Worm (Caenorhabditis elegans) whole organism, mixed stage, embryonic: ENCODE data around the gene B0393.4.

ENCODE experiments used
- M03D4.4 ChIP-seq: sonication (generic microtip); optimal IDR thresholded peaks from 2 replicates; lab custom pipeline; 2017; ENCODE audit warnings: mild to moderate bottlenecking, missing genetic modification characterization, missing compliant biosample characterization
- bed-3 ChIP-seq: fragments of 200-800 bp; sonication (Bioruptor generic); optimal IDR thresholded peaks from 3 replicates; lab custom pipeline; 2018; ENCODE audit warnings: mild to moderate bottlenecking, missing genetic modification characterization, moderate library complexity, missing compliant biosample characterization
- blmp-1 ChIP-seq: fragments of 150-350 bp; optimal IDR thresholded peaks from 2 replicates; lab custom pipeline; 2014; ENCODE audit warnings: missing biosample characterization, missing genetic modification characterization
- ceh-43 ChIP-seq: fragments of 200-800 bp; sonication (Bioruptor generic); optimal IDR thresholded peaks from 2 replicates; lab custom pipeline; 2018; ENCODE audit warnings: mild to moderate bottlenecking, missing genetic modification characterization, moderate library complexity, missing compliant biosample characterization
- ceh-83 ChIP-seq: fragments of 200-800 bp; sonication (Bioruptor generic); optimal IDR thresholded peaks from 2 replicates; lab custom pipeline; 2018; ENCODE audit warnings: mild to moderate bottlenecking, missing genetic modification characterization, missing compliant biosample characterization
- ces-1 ChIP-seq: fragments of 150-350 bp; optimal IDR thresholded peaks from 2 replicates; lab custom pipeline; 2014; ENCODE audit warnings: missing biosample characterization, missing genetic modification reagents, missing genetic modification characterization
- drap-1 ChIP-seq: fragments of 200-800 bp; sonication (Bioruptor generic); optimal IDR thresholded peaks from 3 replicates; lab custom pipeline; 2018; ENCODE audit warnings: mild to moderate bottlenecking, missing genetic modification characterization, missing compliant biosample characterization
- elt-1 ChIP-seq: sonication (generic microtip); optimal IDR thresholded peaks from 2 replicates; lab custom pipeline; 2017; ENCODE audit warnings: missing genetic modification characterization, mild to moderate bottlenecking, missing compliant biosample characterization, antibody characterized with exemption, moderate library complexity, borderline replicate concordance; ENCODE audit not compliant: insufficient read depth
- elt-3 ChIP-seq: fragments of 150-350 bp; optimal IDR thresholded peaks from 2 replicates; lab custom pipeline; 2014; ENCODE audit warnings: missing biosample characterization, missing genetic modification characterization
- flh-1 ChIP-seq: fragments of 200-800 bp; sonication (Bioruptor generic); optimal IDR thresholded peaks from 2 replicates; lab custom pipeline; 2018; ENCODE audit warnings: mild to moderate bottlenecking, missing genetic modification characterization, moderate library complexity, missing compliant biosample characterization
- ham-2 ChIP-seq: fragments of 200-800 bp; sonication (Bioruptor generic); optimal IDR thresholded peaks from 2 replicates; lab custom pipeline; 2018; ENCODE audit warnings: mild to moderate bottlenecking, missing genetic modification characterization, missing compliant biosample characterization
- lin-13 ChIP-seq: fragments of 150-350 bp; optimal IDR thresholded peaks from 2 replicates; lab custom pipeline; 2014; ENCODE audit warnings: missing biosample characterization, missing genetic modification characterization
- lsy-2 ChIP-seq: fragments of 150-350 bp; optimal IDR thresholded peaks from 2 replicates; lab custom pipeline; 2014; ENCODE audit warnings: missing biosample characterization, missing genetic modification characterization
- mab-5 ChIP-seq: fragments of 150-350 bp; optimal IDR thresholded peaks from 2 replicates; lab custom pipeline; 2014; ENCODE audit warnings: missing biosample characterization, missing genetic modification characterization
- mep-1 ChIP-seq: fragments of 150-350 bp; optimal IDR thresholded peaks from 2 replicates; lab custom pipeline; 2017; ENCODE audit warnings: missing biosample characterization, missing genetic modification reagents, missing genetic modification characterization, inconsistent platforms
- mls-2 ChIP-seq: sonication (generic microtip); optimal IDR thresholded peaks from 2 replicates; lab custom pipeline; 2016; ENCODE audit warnings: mild to moderate bottlenecking, missing genetic modification characterization, moderate library complexity, missing compliant biosample characterization
- nhr-12 ChIP-seq: fragments of 150-350 bp; optimal IDR thresholded peaks from 2 replicates; lab custom pipeline; 2014; ENCODE audit warnings: missing biosample characterization, missing genetic modification characterization
- nhr-2 ChIP-seq: fragments of 150-350 bp; optimal IDR thresholded peaks from 2 replicates; lab custom pipeline; 2014; ENCODE audit warnings: missing biosample characterization, missing genetic modification characterization
- nhr-28 ChIP-seq: fragments of 150-350 bp; optimal IDR thresholded peaks from 2 replicates; lab custom pipeline; 2014; ENCODE audit warnings: missing biosample characterization, missing genetic modification characterization
- nhr-76 ChIP-seq: sonication (generic microtip); optimal IDR thresholded peaks from 2 replicates; lab custom pipeline; 2017; ENCODE audit warnings: missing biosample characterization, missing genetic modification characterization
- sem-2 ChIP-seq: fragments of 200-800 bp; sonication (Bioruptor generic); optimal IDR thresholded peaks from 2 replicates; lab custom pipeline; 2018; ENCODE audit warnings: mild to moderate bottlenecking, missing genetic modification characterization, missing compliant biosample characterization
- snpc-4 ChIP-seq: fragments of 150-350 bp; optimal IDR thresholded peaks from 2 replicates; lab custom pipeline; 2014; ENCODE audit warnings: missing biosample characterization, missing genetic modification characterization
- sptf-1 ChIP-seq: sonication (generic microtip); optimal IDR thresholded peaks from 2 replicates; lab custom pipeline; 2017; ENCODE audit warnings: mild to moderate bottlenecking, missing genetic modification characterization, moderate library complexity, missing compliant biosample characterization
- tbx-8 ChIP-seq: fragments of 200-800 bp; sonication (Bioruptor generic); optimal IDR thresholded peaks from 2 replicates; lab custom pipeline; 2018; ENCODE audit warnings: mild to moderate bottlenecking, missing genetic modification characterization, moderate library complexity, missing compliant biosample characterization
- unc-120 ChIP-seq: sonication (generic microtip); optimal IDR thresholded peaks from 2 replicates; lab custom pipeline; 2017; ENCODE audit warnings: missing genetic modification characterization, missing compliant biosample characterization; ENCODE audit not compliant: poor library complexity, severe bottlenecking
- unc-39 ChIP-seq: fragments of 150-350 bp; optimal IDR thresholded peaks from 2 replicates; lab custom pipeline; 2014; ENCODE audit warnings: missing biosample characterization, missing genetic modification characterization
- zip-8 ChIP-seq: fragments of 150-350 bp; optimal IDR thresholded peaks from 2 replicates; lab custom pipeline; 2014; ENCODE audit warnings: missing biosample characterization, missing genetic modification characterization
- ztf-11 ChIP-seq: fragments of 150-350 bp; optimal IDR thresholded peaks from 2 replicates; lab custom pipeline; 2014; ENCODE audit warnings: missing biosample characterization, missing genetic modification characterization

Gene B0393.4

ce11 chrIII:4779855-4780254, 16.4 kb upstream of the B0393.4 start, which contains the start of gene B0393.9:
Gene B0393.9, minus strand, starts transcription at chrIII:4780157.
- TF ChIP-seq tbx-8 (GFP tag; lab: Kevin White, UChicago) (no peak), bed-3 (no peak), lsy-2 (no peak), ces-1 (GFP tag; lab: Kevin White, UChicago) (no peak), lin-13 (tag; lab: Kevin White, UChicago) (no peak), mls-2 (tag; lab: Kevin White, UChicago) (no peak), drap-1 (no peak), snpc-4 (tag; lab: Kevin White, UChicago) (no peak), nhr-28 (no peak)

- TF ChIP-seq nhr-12 (tag; lab: Kevin White, UChicago): no peak
- TF ChIP-seq ceh-83: no peak
- no peak for TF ChIP-seq nhr-76 (tag; lab: Kevin White, UChicago)
- no peak for TF ChIP-seq ces-1 (GFP tag; lab: Kevin White, UChicago)
- TF ChIP-seq unc-120 (tag; lab: Kevin White, UChicago): no peak
- TF ChIP-seq sem-2 (GFP tag; lab: Kevin White, UChicago): no peak
- no peak for TF ChIP-seq mab-5 (tag; lab: Kevin White, UChicago)
- no peak for TF ChIP-seq ztf-11 (tag; lab: Kevin White, UChicago)
- no peak for TF ChIP-seq flh-1 (GFP tag; lab: Kevin White, UChicago)
- no peak for TF ChIP-seq unc-39
- no peak for TF ChIP-seq M03D4.4 (tag; lab: Kevin White, UChicago)
- TF ChIP-seq drap-1: no peak
- no peak for TF ChIP-seq elt-1 (tag; lab: Kevin White, UChicago)
- TF ChIP-seq lin-13 (tag; lab: Kevin White, UChicago): no peak
- TF ChIP-seq sptf-1 (tag; lab: Kevin White, UChicago): no peak
- no peak for TF ChIP-seq mls-2 (tag; lab: Kevin White, UChicago)
- TF ChIP-seq zip-8: no peak
- TF ChIP-seq ham-2: no peak
These were observed 14.6 kb upstream of the B0393.4 start, which contains the start of gene B0393.7 for ce11 chrIII:4778003-4778402. Gene B0393.7, minus strand, starts transcription at chrIII:4778103.

ce11 chrIII:4767869-4768645, 4.6 kb upstream of the B0393.4 start:
- TF ChIP-seq blmp-1 (tag; lab: Kevin White, UChicago) (peak; percentile 69), nhr-12 (tag; lab: Kevin White, UChicago) (no peak), elt-1 (tag; lab: Kevin White, UChicago) (no peak), nhr-28 (no peak)

- TF ChIP-seq blmp-1 (tag; lab: Kevin White, UChicago): no peak
- no peak for TF ChIP-seq nhr-28
- no peak for TF ChIP-seq nhr-2 (tag; lab: Kevin White, UChicago)
- no peak for TF ChIP-seq drap-1
- TF ChIP-seq ceh-43 (GFP tag; lab: Kevin White, UChicago): no peak
- no peak for TF ChIP-seq mls-2 (tag; lab: Kevin White, UChicago)
- no peak for TF ChIP-seq elt-3 (tag; lab: Kevin White, UChicago)
- TF ChIP-seq mep-1 (tag; lab: Kevin White, UChicago): no peak
These were observed 3.4 kb upstream of the B0393.4 start for ce11 chrIII:4766842-4767241.

ce11 chrIII:4765474-4765873, 2.1 kb upstream of the B0393.4 start, which contains the start of gene B0393.5:
Gene B0393.5, plus strand, starts transcription at chrIII:4765774.
- TF ChIP-seq ham-2: peak; percentile 4
- no peak for TF ChIP-seq ceh-43 (GFP tag; lab: Kevin White, UChicago)

- TF ChIP-seq zip-8: no peak
- TF ChIP-seq ceh-83: no peak
- no peak for TF ChIP-seq ceh-43 (GFP tag; lab: Kevin White, UChicago)
- TF ChIP-seq snpc-4 (tag; lab: Kevin White, UChicago): no peak
These were observed 563 bp downstream of the B0393.4 start for ce11 chrIII:4762846-4763245.
